Worm (Caenorhabditis elegans) whole organism, young adult: ENCODE measurements around the gene str-168.

Source experiments
- C06A6.2 ChIP-seq: fragments of 200-800 bp; sonication (Bioruptor generic); conservative IDR thresholded peaks from 2 replicates; pipeline ENCODE4 v1.3.6; 2022; ENCODE audit warnings: missing genetic modification characterization, missing compliant biosample characterization
- F37B4.10 ChIP-seq: fragments of 200-800 bp; sonication (Bioruptor generic); IDR thresholded peaks from 2 replicates; pipeline ENCODE4 v1.3.6; 2022; ENCODE audit warnings: missing genetic modification characterization, missing compliant biosample characterization
- F52B5.7 ChIP-seq: sonication (generic microtip); optimal IDR thresholded peaks from 2 replicates; lab custom pipeline; 2016; ENCODE audit warnings: mild to moderate bottlenecking, missing genetic modification characterization, missing compliant biosample characterization
- Y53G8AR.9 ChIP-seq: fragments of 200-800 bp; sonication (Bioruptor generic); conservative IDR thresholded peaks from 2 replicates; pipeline ENCODE4 v1.3.6; 2022; ENCODE audit warnings: missing genetic modification reagents, missing genetic modification characterization, missing compliant biosample characterization
- Y67H2A.10 ChIP-seq: fragments of 200-800 bp; sonication (Bioruptor generic); conservative IDR thresholded peaks from 2 replicates; pipeline ENCODE4 v1.3.6; 2022; ENCODE audit warnings: missing genetic modification reagents, missing genetic modification characterization, missing compliant biosample characterization
- Y79H2A.3 ChIP-seq: fragments of 200-800 bp; sonication (Bioruptor generic); conservative IDR thresholded peaks from 2 replicates; pipeline ENCODE4 v1.3.6; 2022; ENCODE audit warnings: missing genetic modification reagents, missing genetic modification characterization, missing compliant biosample characterization
- atf-7 ChIP-seq: sonication (generic microtip); optimal IDR thresholded peaks from 2 replicates; lab custom pipeline; 2017; ENCODE audit warnings: mild to moderate bottlenecking, missing genetic modification characterization, missing compliant biosample characterization
- attf-5 ChIP-seq: fragments of 200-800 bp; sonication (Bioruptor generic); optimal IDR thresholded peaks from 2 replicates; lab custom pipeline; 2018; ENCODE audit warnings: mild to moderate bottlenecking, missing genetic modification characterization, missing compliant biosample characterization
- attf-6 ChIP-seq: fragments of 200-800 bp; sonication (Bioruptor generic); IDR thresholded peaks from 2 replicates; pipeline ENCODE4 v1.3.6; 2022; ENCODE audit warnings: missing genetic modification reagents, missing genetic modification characterization, missing compliant biosample characterization
- chd-7 ChIP-seq: sonication (generic microtip); optimal IDR thresholded peaks from 2 replicates; lab custom pipeline; 2016; ENCODE audit warnings: mild to moderate bottlenecking, missing genetic modification characterization, moderate library complexity, missing compliant biosample characterization
- egl-18 ChIP-seq: fragments of 200-800 bp; sonication (Bioruptor generic); IDR thresholded peaks from 2 replicates; pipeline ENCODE4 v1.3.6; 2022; ENCODE audit warnings: missing genetic modification reagents, missing genetic modification characterization, missing compliant biosample characterization
- ets-4 ChIP-seq: fragments of 200-800 bp; sonication (Bioruptor generic); optimal IDR thresholded peaks from 2 replicates; lab custom pipeline; 2018; ENCODE audit warnings: mild to moderate bottlenecking, missing genetic modification characterization, missing compliant biosample characterization
- him-1 ChIP-seq: sonication (generic microtip); optimal IDR thresholded peaks from 2 replicates; lab custom pipeline; 2016; ENCODE audit warnings: missing genotype, missing genetic modification reagents, missing genetic modification characterization, missing compliant biosample characterization
- lin-26 ChIP-seq: fragments of 200-800 bp; sonication (Bioruptor generic); IDR thresholded peaks from 2 replicates; pipeline ENCODE4 v1.3.6; 2022; ENCODE audit warnings: missing genetic modification reagents, missing genetic modification characterization, missing compliant biosample characterization
- lir-1 ChIP-seq: fragments of 200-800 bp; sonication (Bioruptor generic); conservative IDR thresholded peaks from 2 replicates; pipeline ENCODE4 v1.3.6; 2022; ENCODE audit warnings: missing genetic modification reagents, missing genetic modification characterization, missing compliant biosample characterization
- nhr-80 ChIP-seq: sonication (generic microtip); optimal IDR thresholded peaks from 2 replicates; lab custom pipeline; 2016; ENCODE audit warnings: missing genetic modification characterization, missing compliant biosample characterization
- rec-8 ChIP-seq, 2 experiments: sonication (generic microtip); optimal IDR thresholded peaks; 2 replicates each; lab custom pipeline; 2016; ENCODE audit warnings: mild to moderate bottlenecking in 2 of 2, missing genetic modification characterization in 2 of 2, missing genetic modification reagents in 2 of 2, missing genotype in 2 of 2, missing biosample characterization in 1 of 2, missing compliant biosample characterization in 1 of 2, moderate library complexity in 1 of 2
- sptf-2 ChIP-seq: fragments of 200-800 bp; sonication (Bioruptor generic); optimal IDR thresholded peaks from 2 replicates; lab custom pipeline; 2018; ENCODE audit warnings: mild to moderate bottlenecking, missing genetic modification characterization, missing compliant biosample characterization
- unc-130 ChIP-seq: sonication (generic microtip); optimal IDR thresholded peaks from 2 replicates; lab custom pipeline; 2016; ENCODE audit warnings: missing genetic modification reagents, missing genetic modification characterization, missing compliant biosample characterization
- ztf-28 ChIP-seq: fragments of 200-800 bp; sonication (Bioruptor generic); IDR thresholded peaks from 2 replicates; pipeline ENCODE4 v1.3.6; 2022; ENCODE audit warnings: missing genetic modification reagents, missing genetic modification characterization, missing compliant biosample characterization

Gene str-168

DNA sequence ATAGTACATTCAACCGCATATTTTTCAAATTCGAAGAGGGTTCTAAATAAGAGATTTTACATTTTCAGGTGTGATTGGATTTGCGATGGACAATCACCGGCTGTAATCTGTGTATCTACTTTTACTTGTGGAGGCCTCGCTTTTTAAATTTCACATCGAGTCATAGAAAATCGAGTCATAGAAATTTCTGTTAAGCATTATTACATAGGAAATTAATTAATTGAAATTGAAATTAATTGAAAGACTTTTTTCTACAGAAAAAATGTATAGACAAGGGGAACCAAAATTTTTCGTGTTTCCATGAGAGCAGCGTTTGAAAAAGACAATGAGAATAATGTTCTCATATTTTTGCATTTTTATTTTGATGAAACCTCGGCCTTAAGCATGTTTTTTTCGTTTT is 45.0 kb downstream of the str-168 start, which contains the start of gene clec-176:
TSS of gene clec-176 (plus strand) at position 301 of the 400 bp plus-strand sequence.
- no peak for TF ChIP-seq Y67H2A.10 (GFP tag; lab: Robert Waterston, UW)
- no peak for TF ChIP-seq ets-4 (GFP tag; lab: Kevin White, UChicago)
- TF ChIP-seq chd-7 (tag; lab: Kevin White, UChicago): no peak
- no peak for TF ChIP-seq ztf-28 (GFP tag; lab: Robert Waterston, UW)
- TF ChIP-seq egl-18 (GFP tag; lab: Robert Waterston, UW): no peak
- TF ChIP-seq nhr-80 (tag; lab: Kevin White, UChicago): no peak

DNA sequence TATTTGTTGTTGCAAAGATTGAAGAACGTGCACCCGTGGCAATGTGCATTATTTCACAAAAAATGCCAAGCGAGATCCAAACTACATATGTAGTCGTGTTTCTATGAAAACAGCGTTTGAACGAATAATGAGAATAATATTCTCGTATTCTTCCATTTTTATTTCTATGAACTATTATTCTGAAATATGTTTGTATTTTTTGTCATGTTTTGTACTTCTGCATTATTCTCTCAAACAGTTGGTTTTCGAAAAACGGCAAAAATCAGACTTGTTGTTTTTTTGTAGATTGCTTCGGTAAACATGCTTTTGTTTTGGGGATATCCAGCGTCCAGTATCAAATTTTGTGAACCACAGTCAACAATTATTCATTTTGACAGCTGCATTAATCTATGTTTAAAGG is 47.5 kb downstream of the str-168 start, which contains the start of gene clec-177:
TSS of gene clec-177 (plus strand) at position 301 of the 400 bp plus-strand sequence.
- TF ChIP-seq unc-130 (GFP tag; lab: Kevin White, UChicago): no peak
- no peak for TF ChIP-seq F52B5.7

DNA sequence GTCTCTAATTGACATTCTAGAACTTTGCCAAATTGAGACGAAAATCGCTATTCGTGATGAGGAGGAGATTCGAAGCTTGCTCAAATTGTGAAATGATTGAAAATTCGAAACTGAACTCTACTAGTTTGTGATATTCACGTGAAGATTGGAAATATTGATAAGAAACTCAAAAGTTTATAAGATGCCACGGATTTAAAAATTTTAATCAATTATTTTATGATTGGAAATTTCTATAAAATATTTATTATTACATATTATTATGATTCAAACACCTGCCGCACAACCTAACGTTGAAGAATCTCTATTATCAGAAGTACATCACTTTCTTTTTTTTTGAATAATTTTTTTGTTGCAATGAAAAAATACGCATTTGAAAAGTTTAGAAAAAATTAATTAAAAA is 49.8 kb downstream of the str-168 start, which contains the start of gene E03H12.7:
TSS of gene E03H12.7 (minus strand) at position 101 of the 400 bp plus-strand sequence.
- TF ChIP-seq sptf-2 (GFP tag; lab: Kevin White, UChicago) (no peak), Y67H2A.10 (GFP tag; lab: Robert Waterston, UW) (no peak), lir-1 (no peak), F37B4.10 (GFP tag; lab: Robert Waterston, UW) (no peak), atf-7 (tag; lab: Kevin White, UChicago) (no peak), C06A6.2 (GFP tag; lab: Robert Waterston, UW) (no peak), rec-8 (tag; optimal IDR thresholded peaks at IDR 0.05; lab: Kevin White, UChicago) (no peak), him-1 (tag; lab: Kevin White, UChicago) (no peak), Y53G8AR.9 (GFP tag; lab: Robert Waterston, UW) (no peak), F52B5.7 (no peak), attf-5 (GFP tag; lab: Kevin White, UChicago) (no peak), Y79H2A.3 (GFP tag; lab: Robert Waterston, UW) (no peak), lin-26 (no peak), attf-6 (GFP tag; lab: Robert Waterston, UW) (no peak)
